Worm (Caenorhabditis elegans) whole organism, young adult: Measurements from ENCODE around the gene Y60C6A.3.
A peak's percentile ranks its signal among the peaks of the same experiment; 100 is the strongest.

Experiments
- B0019.2 ChIP-seq: fragments of 200-800 bp; sonication (Bioruptor generic); conservative IDR thresholded peaks from 2 replicates; pipeline ENCODE4 v1.3.6; 2022; ENCODE audit warnings: missing genetic modification reagents, missing genetic modification characterization, missing compliant biosample characterization
- C17E4.6 ChIP-seq: fragments of 200-800 bp; sonication (Bioruptor generic); IDR thresholded peaks from 2 replicates; pipeline ENCODE4 v1.3.6; 2022; ENCODE audit warnings: missing genetic modification reagents, missing genetic modification characterization, missing compliant biosample characterization
- F39B2.1 ChIP-seq: fragments of 200-800 bp; sonication (Bioruptor generic); IDR thresholded peaks from 2 replicates; pipeline ENCODE4 v1.3.6; 2022; ENCODE audit warnings: missing genetic modification reagents, missing genetic modification characterization, missing compliant biosample characterization
- Y56A3A.18 ChIP-seq: fragments of 200-800 bp; sonication (Bioruptor generic); IDR thresholded peaks from 2 replicates; pipeline ENCODE4 v1.3.6; 2022; ENCODE audit warnings: missing genetic modification reagents, missing genetic modification characterization, missing compliant biosample characterization
- athp-1 ChIP-seq: sonication (generic microtip); optimal IDR thresholded peaks from 2 replicates; lab custom pipeline; 2017; ENCODE audit warnings: mild to moderate bottlenecking, missing genetic modification characterization, missing compliant biosample characterization
- cebp-2 ChIP-seq: fragments of 200-800 bp; sonication (Bioruptor generic); IDR thresholded peaks from 2 replicates; pipeline ENCODE4 v1.3.6; 2022; ENCODE audit warnings: missing genetic modification characterization, missing compliant biosample characterization
- ceh-40 ChIP-seq: fragments of 200-800 bp; sonication (Bioruptor generic); IDR thresholded peaks from 2 replicates; pipeline ENCODE4 v1.3.6; 2022; ENCODE audit warnings: missing genetic modification characterization, missing compliant biosample characterization
- ceh-91 ChIP-seq: fragments of 200-800 bp; sonication (Bioruptor generic); IDR thresholded peaks from 2 replicates; pipeline ENCODE4 v1.3.6; 2022; ENCODE audit warnings: missing genetic modification reagents, missing genetic modification characterization, missing compliant biosample characterization
- die-1 ChIP-seq: sonication (generic microtip); optimal IDR thresholded peaks from 2 replicates; lab custom pipeline; 2016; ENCODE audit warnings: missing genotype, mild to moderate bottlenecking, missing genetic modification characterization, missing compliant biosample characterization
- dox-1 ChIP-seq: fragments of 200-800 bp; sonication (Bioruptor generic); IDR thresholded peaks from 2 replicates; pipeline ENCODE4 v1.3.6; 2022; ENCODE audit warnings: missing genetic modification reagents, missing genetic modification characterization, missing compliant biosample characterization
- efl-1 ChIP-seq: fragments of 150-350 bp; optimal IDR thresholded peaks from 2 replicates; lab custom pipeline; 2014; ENCODE audit warnings: missing biosample characterization, missing genetic modification reagents, missing genetic modification characterization
- hmg-1.2 ChIP-seq: fragments of 200-800 bp; sonication (Bioruptor generic); IDR thresholded peaks from 2 replicates; pipeline ENCODE4 v1.3.6; 2022; ENCODE audit warnings: missing genetic modification reagents, missing genetic modification characterization, missing compliant biosample characterization
- hmg-20 ChIP-seq: fragments of 200-800 bp; sonication (Bioruptor generic); IDR thresholded peaks from 2 replicates; pipeline ENCODE4 v1.3.6; 2022; ENCODE audit warnings: missing genetic modification reagents, missing genetic modification characterization, missing compliant biosample characterization
- hsf-1 ChIP-seq: fragments of 200-800 bp; sonication (Bioruptor generic); IDR thresholded peaks from 2 replicates; pipeline ENCODE4 v1.3.6; 2022; ENCODE audit warnings: missing genetic modification reagents, missing genetic modification characterization, missing compliant biosample characterization
- lag-1 ChIP-seq: fragments of 200-800 bp; sonication (Bioruptor generic); IDR thresholded peaks from 2 replicates; pipeline ENCODE4 v1.3.6; 2022; ENCODE audit warnings: missing genetic modification reagents, missing genetic modification characterization, missing compliant biosample characterization
- let-526 ChIP-seq: fragments of 200-800 bp; sonication (Bioruptor generic); IDR thresholded peaks from 2 replicates; pipeline ENCODE4 v1.3.6; 2022; ENCODE audit warnings: missing genetic modification reagents, missing genetic modification characterization, missing compliant biosample characterization
- lin-26 ChIP-seq: fragments of 200-800 bp; sonication (Bioruptor generic); IDR thresholded peaks from 2 replicates; pipeline ENCODE4 v1.3.6; 2022; ENCODE audit warnings: missing genetic modification reagents, missing genetic modification characterization, missing compliant biosample characterization
- lin-54 ChIP-seq: fragments of 200-800 bp; sonication (Bioruptor generic); optimal IDR thresholded peaks from 2 replicates; lab custom pipeline; 2018; ENCODE audit warnings: mild to moderate bottlenecking, missing genetic modification characterization, missing compliant biosample characterization
- lsy-27 ChIP-seq: sonication (generic microtip); optimal IDR thresholded peaks from 2 replicates; lab custom pipeline; 2017; ENCODE audit warnings: missing genetic modification characterization, mild to moderate bottlenecking, missing compliant biosample characterization, antibody characterized with exemption, missing genotype, borderline replicate concordance; ENCODE audit not compliant: insufficient read depth
- madf-10 ChIP-seq: sonication (generic microtip); optimal IDR thresholded peaks from 2 replicates; lab custom pipeline; 2016; ENCODE audit warnings: mild to moderate bottlenecking, missing genetic modification characterization, missing compliant biosample characterization
- mcd-1 ChIP-seq: fragments of 200-800 bp; sonication (Bioruptor generic); IDR thresholded peaks from 2 replicates; pipeline ENCODE4 v1.3.6; 2022; ENCODE audit warnings: missing genetic modification reagents, missing genetic modification characterization, missing compliant biosample characterization
- mes-4 ChIP-seq: sonication (generic microtip); optimal IDR thresholded peaks from 2 replicates; lab custom pipeline; 2016; ENCODE audit warnings: missing genotype, missing genetic modification characterization, missing compliant biosample characterization
- nfya-1 ChIP-seq: sonication (generic microtip); optimal IDR thresholded peaks from 2 replicates; lab custom pipeline; 2017; ENCODE audit warnings: antibody characterized with exemption, missing compliant biosample characterization, missing genetic modification characterization, borderline replicate concordance; ENCODE audit not compliant: insufficient read depth
- nhr-80 ChIP-seq: sonication (generic microtip); optimal IDR thresholded peaks from 2 replicates; lab custom pipeline; 2016; ENCODE audit warnings: missing genetic modification characterization, missing compliant biosample characterization
- nhr-90 ChIP-seq: sonication (generic microtip); optimal IDR thresholded peaks from 2 replicates; lab custom pipeline; 2016; ENCODE audit warnings: missing genotype, mild to moderate bottlenecking, missing genetic modification characterization, missing compliant biosample characterization
- pbrm-1 ChIP-seq: fragments of 200-800 bp; sonication (Bioruptor generic); IDR thresholded peaks from 2 replicates; pipeline ENCODE4 v1.3.6; 2022; ENCODE audit warnings: missing genetic modification reagents, missing genetic modification characterization, missing compliant biosample characterization
- rpc-1 ChIP-seq, 2 experiments: fragments of 150-350 bp in 1 of 2; sonication (generic microtip) in 1 of 2; optimal IDR thresholded peaks; 2 replicates each; lab custom pipeline; 2014 to 2018; ENCODE audit warnings: missing biosample characterization in 1 of 2, missing genetic modification characterization in 1 of 2, missing genetic modification reagents in 1 of 2, missing genotype in 1 of 2
- snpc-3.4 ChIP-seq: sonication (generic microtip); optimal IDR thresholded peaks from 2 replicates; lab custom pipeline; 2017; ENCODE audit warnings: missing genetic modification characterization, mild to moderate bottlenecking, missing compliant biosample characterization, antibody characterized with exemption, moderate library complexity, missing genotype, missing genetic modification reagents
- somi-1 ChIP-seq: fragments of 200-800 bp; sonication (Bioruptor generic); optimal IDR thresholded peaks from 2 replicates; lab custom pipeline; 2018; ENCODE audit warnings: mild to moderate bottlenecking, missing genetic modification characterization, missing compliant biosample characterization
- ztf-18 ChIP-seq: sonication (generic microtip); optimal IDR thresholded peaks from 2 replicates; lab custom pipeline; 2016; ENCODE audit warnings: missing genotype, mild to moderate bottlenecking, missing genetic modification characterization, missing compliant biosample characterization
- ztf-25 ChIP-seq: fragments of 200-800 bp; sonication (Bioruptor generic); IDR thresholded peaks from 2 replicates; pipeline ENCODE4 v1.3.6; 2022; ENCODE audit warnings: missing genetic modification reagents, missing genetic modification characterization, missing compliant biosample characterization
- ztf-28 ChIP-seq: fragments of 200-800 bp; sonication (Bioruptor generic); IDR thresholded peaks from 2 replicates; pipeline ENCODE4 v1.3.6; 2022; ENCODE audit warnings: missing genetic modification reagents, missing genetic modification characterization, missing compliant biosample characterization
- ztf-3 ChIP-seq: fragments of 200-800 bp; sonication (Bioruptor generic); optimal IDR thresholded peaks from 2 replicates; lab custom pipeline; 2018; ENCODE audit warnings: mild to moderate bottlenecking, missing genetic modification characterization, missing compliant biosample characterization

Y60C6A.3 gene

DNA sequence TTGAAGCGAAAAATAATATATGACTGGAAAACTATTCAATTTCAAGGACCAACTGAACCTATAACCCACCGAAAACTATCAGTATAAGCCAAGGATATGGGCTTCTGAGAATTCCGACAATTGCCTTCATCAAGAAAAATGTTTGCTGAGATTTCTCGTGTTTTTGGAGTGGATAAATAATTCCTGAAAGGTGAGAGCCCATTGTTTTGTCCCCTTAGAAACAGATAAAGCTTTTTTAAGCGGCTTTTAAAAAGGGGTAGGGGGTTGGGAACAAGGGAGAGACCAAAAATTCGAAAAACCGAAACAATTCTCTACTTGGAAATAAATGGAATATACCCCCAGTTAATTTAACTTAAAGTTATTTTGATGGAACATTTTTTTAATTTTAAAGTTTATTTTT, 19.1 kb upstream of the Y60C6A.3 start, which contains the start of gene C18G1.8:
Gene C18G1.8, minus strand, starts transcription at position 101 of the 400 bp plus-strand sequence.
- TF ChIP-seq pbrm-1 (GFP tag; lab: Robert Waterston, UW) (no peak), F39B2.1 (no peak)
- TF ChIP-seq, all 124 proteins: peak for 0

DNA sequence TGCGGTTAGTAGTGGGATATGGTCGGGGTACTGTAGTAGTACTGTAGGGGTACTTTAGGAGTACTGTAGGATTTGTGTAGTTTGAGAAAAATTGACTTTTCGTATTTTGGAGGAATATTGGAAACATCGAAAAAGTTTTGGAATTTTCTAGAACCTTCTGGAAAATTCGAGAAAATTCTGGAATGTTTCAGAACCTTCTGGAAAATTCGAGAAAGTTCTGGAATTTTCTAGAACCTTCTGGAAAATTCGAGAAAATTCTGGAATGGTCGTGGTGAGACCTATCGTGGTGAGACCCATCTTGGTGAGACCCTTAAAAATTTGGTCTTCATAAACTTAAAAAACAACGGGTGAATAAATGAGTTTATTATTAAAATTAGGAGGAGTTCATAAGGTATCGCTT, 18.1 kb upstream of the Y60C6A.3 start:
- TF ChIP-seq hsf-1 (GFP tag; lab: Robert Waterston, UW) = peak; percentile 94

DNA sequence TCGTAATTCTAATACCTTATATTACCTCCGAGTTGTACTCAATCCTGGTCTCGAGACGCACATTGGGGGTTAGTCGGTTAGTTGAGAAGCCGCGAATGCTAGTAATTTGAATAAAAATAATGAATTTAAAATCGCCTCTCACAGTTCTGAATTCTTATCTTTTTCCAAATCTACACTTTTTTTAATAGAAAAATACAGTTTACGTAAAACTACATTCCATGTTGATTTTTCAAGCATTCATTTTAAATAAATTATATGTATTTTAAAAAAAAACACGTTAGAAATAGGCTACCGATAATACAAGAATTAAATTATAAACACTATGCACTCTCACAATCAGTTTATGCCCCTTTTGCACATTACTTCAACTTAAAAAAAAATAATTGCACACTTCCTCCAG, 16.0 kb upstream of the Y60C6A.3 start, which contains the start of gene C18G1.9:
Gene C18G1.9, minus strand, starts transcription at position 101 of the 400 bp plus-strand sequence.
- TF ChIP-seq mes-4 (tag; lab: Kevin White, UChicago) (no peak), lin-26 (GFP tag; lab: Robert Waterston, UW) (no peak), lin-54 (GFP tag; lab: Kevin White, UChicago) (no peak), hmg-20 (GFP tag; lab: Robert Waterston, UW) (no peak), madf-10 (tag; lab: Kevin White, UChicago) (no peak), ztf-28 (GFP tag; lab: Robert Waterston, UW) (no peak), hmg-1.2 (no peak), nhr-80 (tag; lab: Kevin White, UChicago) (no peak), rpc-1 (optimal IDR thresholded peaks at IDR 0.05; lab: Kevin White, UChicago) (no peak), rpc-1 (tag; optimal IDR thresholded peaks at IDR 0.05; lab: Kevin White, UChicago) (no peak)

DNA sequence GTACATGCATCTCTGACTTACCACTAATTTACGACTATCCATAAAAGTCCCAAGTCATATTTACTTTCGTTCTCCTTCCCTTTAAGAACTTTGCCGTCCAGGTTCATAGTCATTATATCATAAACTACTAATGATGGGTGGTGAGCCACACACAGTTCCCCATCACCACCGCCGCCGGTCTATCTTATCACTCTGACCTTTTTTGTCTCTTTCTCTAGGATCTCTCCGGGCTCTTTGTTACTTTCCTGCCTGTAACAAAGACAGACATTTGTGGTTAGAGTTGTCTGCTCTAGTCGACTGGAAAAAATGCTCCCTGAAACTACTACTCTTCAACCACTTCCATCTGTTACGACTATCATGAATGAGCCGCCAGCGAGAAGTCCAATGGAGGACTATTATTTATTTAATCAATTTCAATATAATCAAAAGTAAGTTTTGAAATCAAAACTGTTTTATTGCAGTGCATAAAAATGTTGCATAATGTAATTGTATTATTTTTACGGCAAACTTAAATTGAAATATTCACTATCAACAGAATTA, 15.1 kb upstream of the Y60C6A.3 start, which contains the start of gene elt-7:
Gene elt-7, plus strand, starts transcription at position 263 of the 540 bp plus-strand sequence.
- no peak for TF ChIP-seq ztf-25
- 0 out of 2 replicates have a peak, but pooled peaks have one; percentile 7 for TF ChIP-seq dox-1
- TF ChIP-seq cebp-2 (GFP tag; lab: Robert Waterston, UW) = no peak
- TF ChIP-seq nhr-90 (tag; lab: Kevin White, UChicago) = no peak
- no peak for TF ChIP-seq ceh-40 (GFP tag; lab: Robert Waterston, UW)
- peak; percentile 77 for TF ChIP-seq nhr-80 (tag; lab: Kevin White, UChicago)
- no peak for TF ChIP-seq mcd-1 (GFP tag; lab: Robert Waterston, UW)
- no peak for TF ChIP-seq ceh-91 (GFP tag; lab: Robert Waterston, UW)
- TF ChIP-seq B0019.2 (GFP tag; lab: Robert Waterston, UW) = no peak
- 0 out of 2 replicates have a peak, but pooled peaks have one; percentile 17 for TF ChIP-seq lag-1 (GFP tag; lab: Robert Waterston, UW)
- TF ChIP-seq let-526 (GFP tag; lab: Robert Waterston, UW) = no peak

DNA sequence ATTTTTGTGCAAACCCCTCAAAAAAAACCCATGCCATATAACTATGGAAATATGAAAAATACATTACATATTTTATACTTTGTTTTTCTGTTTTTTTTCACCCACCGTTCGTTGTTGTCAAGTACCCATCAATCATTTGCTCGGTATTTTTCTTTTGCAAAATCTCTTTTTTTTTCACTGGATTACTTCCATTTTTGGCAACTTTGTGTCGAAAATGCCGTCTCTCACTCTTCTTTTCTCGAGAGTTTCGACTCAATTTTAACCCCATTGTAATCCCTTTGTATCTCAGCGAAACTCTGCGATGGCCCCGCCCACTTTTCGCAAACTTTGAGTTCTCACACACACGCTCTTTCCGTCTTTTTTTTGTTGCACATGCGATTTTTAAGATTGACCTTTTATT, 10.5 kb upstream of the Y60C6A.3 start:
- no peak for TF ChIP-seq C17E4.6 (GFP tag; lab: Robert Waterston, UW)
- no peak for TF ChIP-seq F39B2.1
- no peak for TF ChIP-seq nfya-1 (tag; lab: Kevin White, UChicago)
- TF ChIP-seq athp-1 = no peak
- TF ChIP-seq ztf-18 (tag; lab: Kevin White, UChicago) = no peak
- TF ChIP-seq somi-1 (GFP tag; lab: Kevin White, UChicago) = no peak
- no peak for TF ChIP-seq ztf-25
- no peak for TF ChIP-seq die-1
- TF ChIP-seq efl-1 (GFP tag; lab: Kevin White, UChicago) = no peak
- no peak for TF ChIP-seq lsy-27
- TF ChIP-seq ztf-3 (GFP tag; lab: Kevin White, UChicago) = no peak
- TF ChIP-seq snpc-3.4 (tag; lab: Kevin White, UChicago) = no peak
- no peak for TF ChIP-seq Y56A3A.18 (GFP tag; lab: Robert Waterston, UW)
